Fruit fly (Drosophila melanogaster): ENCODE measurements around the gene caz.

caz gene

DNA sequence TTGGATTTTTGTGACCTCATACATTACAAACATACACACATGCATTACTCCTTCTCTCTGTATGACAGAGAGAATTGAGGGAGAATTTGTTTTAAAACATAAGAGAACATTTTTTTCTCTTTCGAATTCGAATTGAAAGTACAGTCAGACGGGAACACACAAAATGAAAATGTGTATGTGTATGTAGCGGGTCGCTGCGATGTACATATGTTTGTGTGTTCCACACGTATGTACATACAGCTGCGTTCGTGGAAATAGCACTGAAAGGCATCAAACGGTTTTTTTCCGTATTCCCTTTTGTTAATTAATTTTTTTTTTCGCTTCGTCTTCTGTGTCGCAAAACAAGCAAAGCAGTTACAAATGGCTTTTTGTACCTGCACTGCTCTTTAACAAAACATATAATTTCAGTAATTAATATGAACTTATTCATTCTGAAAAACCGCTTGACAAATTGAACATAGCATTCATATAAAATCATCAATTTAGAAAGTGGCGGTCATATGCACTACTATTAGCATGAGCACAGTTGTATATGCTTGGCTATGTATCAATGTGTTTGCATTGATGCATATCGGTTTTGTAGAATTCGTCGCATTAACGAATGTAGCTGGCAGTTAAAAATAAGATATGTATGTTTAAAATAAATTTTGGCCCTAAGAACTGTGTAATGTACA lies 44.1 kb downstream of the caz start:
- TF ChIP-seq ttk (optimal IDR thresholded peaks at IDR 0.05) (no peak), Sin3A (optimal IDR thresholded peaks at IDR 0.05) (no peak), insv (optimal IDR thresholded peaks at IDR 0.05) (no peak), h (optimal IDR thresholded peaks at IDR 0.05) (no peak), psq (optimal IDR thresholded peaks at IDR 0.05) (no peak), Myc (optimal IDR thresholded peaks at IDR 0.05) (no peak)

dm6 chrX:16333434-16334141 lies 45.0 kb downstream of the caz start, which contains the start of the genes CG9921 and Dsp1:
Gene CG9921, minus strand, starts transcription at chrX:16333600.
Gene Dsp1, plus strand, starts transcription at chrX:16333612.
- TF ChIP-seq ttk (optimal IDR thresholded peaks at IDR 0.05) (no peak), h (optimal IDR thresholded peaks at IDR 0.05) (no peak), insv (optimal IDR thresholded peaks at IDR 0.05) (no peak), Sin3A (optimal IDR thresholded peaks at IDR 0.05) (no peak), Myc (optimal IDR thresholded peaks at IDR 0.05) (no peak), psq (optimal IDR thresholded peaks at IDR 0.05) (no peak)

DNA sequence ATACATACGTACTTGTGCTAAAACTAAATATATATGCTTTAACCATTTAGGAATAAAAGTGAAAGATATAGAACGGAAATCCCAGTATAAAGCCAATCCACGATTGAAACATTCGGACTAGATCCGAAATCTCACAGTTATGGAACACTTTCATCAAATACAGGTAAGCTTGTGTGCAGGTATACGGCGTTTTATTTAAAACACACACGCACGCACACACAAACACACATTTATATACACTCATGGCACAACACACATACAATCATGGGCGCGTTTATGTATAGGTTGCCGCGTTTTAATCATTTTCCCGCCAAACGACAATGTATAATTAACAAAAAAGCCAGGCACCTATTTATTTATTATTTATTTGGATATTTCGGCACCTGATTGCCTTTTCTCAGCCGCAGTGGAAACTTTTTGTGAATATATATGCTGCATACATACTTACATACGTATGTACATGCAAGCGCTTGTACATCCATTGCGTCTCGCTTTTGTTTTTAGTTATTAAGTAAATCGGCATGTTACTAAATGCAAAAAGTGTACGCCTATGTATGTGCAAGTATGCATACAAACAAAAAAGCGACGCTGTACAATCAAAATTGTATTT lies 45.7 kb downstream of the caz start:
- TF ChIP-seq Sin3A (optimal IDR thresholded peaks at IDR 0.05) (no peak), psq (optimal IDR thresholded peaks at IDR 0.05) (no peak)

dm6 chrX:16335107-16335642 lies 46.6 kb downstream of the caz start:
- TF ChIP-seq Sin3A (optimal IDR thresholded peaks at IDR 0.05) (no peak), ttk (optimal IDR thresholded peaks at IDR 0.05) (no peak), psq (optimal IDR thresholded peaks at IDR 0.05) (no peak), insv (optimal IDR thresholded peaks at IDR 0.05) (no peak), h (optimal IDR thresholded peaks at IDR 0.05) (no peak), Myc (optimal IDR thresholded peaks at IDR 0.05) (no peak)
